Fruit fly (Drosophila melanogaster) whole organism, embryonic: ENCODE results near the gene STUB1.

Source experiments
- Asciz ChIP-seq: fragments of 200-800 bp; sonication (Bioruptor generic); optimal IDR thresholded peaks from 2 replicates; lab custom pipeline; 2017; ENCODE audit warnings: missing biosample characterization, mild to moderate bottlenecking, missing genetic modification characterization, missing genetic modification reagents
- Bgb ChIP-seq: fragments of 200-800 bp; sonication (Bioruptor generic); IDR thresholded peaks from 2 replicates; pipeline ENCODE4 v1.3.6; 2022; ENCODE audit warnings: missing biosample characterization, missing genetic modification characterization; ENCODE audit not compliant: partially characterized antibody
- CG11504 ChIP-seq: fragments of 200-800 bp; sonication (Bioruptor generic); optimal IDR thresholded peaks from 3 replicates; lab custom pipeline; 2019; ENCODE audit warnings: missing biosample characterization, mild to moderate bottlenecking, missing genetic modification characterization, moderate library complexity
- CG13123 ChIP-seq: fragments of 200-800 bp; sonication (Bioruptor generic); optimal IDR thresholded peaks from 2 replicates; lab custom pipeline; 2016; ENCODE audit warnings: missing biosample characterization, missing genetic modification characterization
- CG13296 ChIP-seq: fragments of 200-800 bp; sonication (Bioruptor generic); optimal IDR thresholded peaks from 3 replicates; lab custom pipeline; 2018; ENCODE audit warnings: missing biosample characterization, mild to moderate bottlenecking, missing genetic modification characterization
- CG15514 ChIP-seq: fragments of 200-800 bp; sonication (Bioruptor generic); optimal IDR thresholded peaks from 3 replicates; lab custom pipeline; 2017; ENCODE audit warnings: missing biosample characterization, missing genetic modification characterization, mild to moderate bottlenecking, moderate library complexity, missing genetic modification reagents
- CG2116 ChIP-seq: fragments of 200-800 bp; sonication (Bioruptor generic); optimal IDR thresholded peaks from 3 replicates; lab custom pipeline; 2018; ENCODE audit warnings: missing biosample characterization, mild to moderate bottlenecking, missing genetic modification characterization
- CG32532 ChIP-seq: fragments of 200-800 bp; sonication (Bioruptor generic); IDR thresholded peaks from 2 replicates; pipeline ENCODE4 v1.3.6; 2022; ENCODE audit warnings: missing biosample characterization, missing genetic modification characterization
- CG34224 ChIP-seq: fragments of 200-800 bp; sonication (Bioruptor generic); IDR thresholded peaks from 3 replicates; pipeline ENCODE4 v1.3.6; 2022; ENCODE audit warnings: missing biosample characterization, missing genetic modification characterization; ENCODE audit not compliant: partially characterized antibody
- CG3995 ChIP-seq: fragments of 200-800 bp; sonication (Bioruptor generic); optimal IDR thresholded peaks from 3 replicates; lab custom pipeline; 2016; ENCODE audit warnings: missing biosample characterization, missing genetic modification characterization
- CG42726 ChIP-seq: fragments of 200-800 bp; sonication (Bioruptor generic); IDR thresholded peaks from 2 replicates; pipeline ENCODE4 v1.3.6; 2022; ENCODE audit warnings: missing biosample characterization, missing genetic modification characterization; ENCODE audit not compliant: partially characterized antibody
- CG4282 ChIP-seq: fragments of 200-800 bp; sonication (Bioruptor generic); optimal IDR thresholded peaks from 2 replicates; lab custom pipeline; 2016; ENCODE audit warnings: missing biosample characterization, missing genetic modification characterization
- CG4617 ChIP-seq: fragments of 200-800 bp; sonication (Bioruptor generic); optimal IDR thresholded peaks from 3 replicates; lab custom pipeline; 2016; ENCODE audit warnings: missing biosample characterization, missing genetic modification characterization, borderline replicate concordance
- CG7963 ChIP-seq: fragments of 200-800 bp; sonication (Bioruptor generic); IDR thresholded peaks from 3 replicates; pipeline ENCODE4 v1.3.6; 2022; ENCODE audit warnings: missing biosample characterization, missing genetic modification characterization; ENCODE audit not compliant: partially characterized antibody
- CG8765 ChIP-seq: fragments of 200-800 bp; sonication (Bioruptor generic); IDR thresholded peaks from 2 replicates; pipeline ENCODE4 v1.3.6; 2022; ENCODE audit warnings: missing biosample characterization, missing genetic modification characterization
- CG8924 ChIP-seq: fragments of 200-800 bp; optimal IDR thresholded peaks from 3 replicates; lab custom pipeline; 2019; ENCODE audit warnings: missing biosample characterization, mild to moderate bottlenecking, missing genetic modification characterization, moderate library complexity
- CG9817 ChIP-seq: fragments of 200-800 bp; sonication (Bioruptor generic); optimal IDR thresholded peaks from 2 replicates; lab custom pipeline; 2018; ENCODE audit warnings: missing biosample characterization, mild to moderate bottlenecking, missing genetic modification characterization, moderate library complexity
- Dll ChIP-seq: fragments of 200-800 bp; sonication (Bioruptor generic); IDR thresholded peaks from 4 replicates; pipeline ENCODE4 v1.3.6; 2022; ENCODE audit warnings: missing biosample characterization, missing genetic modification characterization; ENCODE audit not compliant: partially characterized antibody
- Dref ChIP-seq: fragments of 200-800 bp; sonication (Bioruptor generic); IDR thresholded peaks from 2 replicates; pipeline ENCODE4 v1.3.6; 2022; ENCODE audit warnings: missing biosample characterization, missing genetic modification characterization
- Ets65A ChIP-seq: fragments of 200-800 bp; sonication (Bioruptor generic); peaks from one replicate; lab custom pipeline; 2016; ENCODE audit warnings: missing biosample characterization, missing genetic modification characterization
- GATAe ChIP-seq: fragments of 200-800 bp; sonication (Bioruptor generic); conservative IDR thresholded peaks from 2 replicates; pipeline ENCODE4 v1.3.6; 2022; ENCODE audit warnings: missing biosample characterization, missing genetic modification characterization
- HLH4C ChIP-seq: fragments of 200-800 bp; sonication (Bioruptor generic); IDR thresholded peaks from 3 replicates; pipeline ENCODE4 v1.3.6; 2022; ENCODE audit warnings: missing biosample characterization, missing genetic modification characterization; ENCODE audit not compliant: partially characterized antibody
- HLH54F ChIP-seq: fragments of 200-800 bp; sonication (Bioruptor generic); optimal IDR thresholded peaks from 3 replicates; lab custom pipeline; 2016; ENCODE audit warnings: missing biosample characterization, missing genetic modification characterization
- MTF-1 ChIP-seq: fragments of 200-800 bp; sonication (Bioruptor generic); optimal IDR thresholded peaks from 2 replicates; lab custom pipeline; 2018; ENCODE audit warnings: missing biosample characterization, mild to moderate bottlenecking, missing genetic modification characterization, borderline replicate concordance
- Optix ChIP-seq: fragments of 200-800 bp; sonication (Bioruptor generic); IDR thresholded peaks from 3 replicates; pipeline ENCODE4 v1.3.6; 2022; ENCODE audit warnings: missing biosample characterization, missing genetic modification characterization
- Sin3A ChIP-seq: fragments of >200 bp; optimal IDR thresholded peaks from 2 replicates; lab custom pipeline; 2018
- Sry-δ ChIP-seq: fragments of 200-800 bp; sonication (Bioruptor generic); optimal IDR thresholded peaks from 2 replicates; lab custom pipeline; 2016; ENCODE audit warnings: missing biosample characterization, missing genetic modification characterization
- Ssrp ChIP-seq: fragments of 200-800 bp; sonication (Bioruptor generic); optimal IDR thresholded peaks from 2 replicates; lab custom pipeline; 2018; ENCODE audit warnings: missing biosample characterization, mild to moderate bottlenecking, missing genetic modification characterization, moderate library complexity
- Trl ChIP-seq, 3 experiments: fragments of >200 bp in 2 of 3; fragments of 200-800 bp in 1 of 3; sonication (Bioruptor generic) in 1 of 3; optimal IDR thresholded peaks; 2 replicates in 1 of 3; 3 replicates in 2 of 3; lab custom pipeline; 2016 to 2017; ENCODE audit warnings: missing biosample characterization in 1 of 3, missing genetic modification characterization in 1 of 3
- bbx ChIP-seq: fragments of 200-800 bp; sonication (Bioruptor generic); IDR thresholded peaks from 2 replicates; pipeline ENCODE4 v1.3.6; 2022; ENCODE audit warnings: missing biosample characterization, missing genetic modification characterization; ENCODE audit not compliant: partially characterized antibody
- bcd ChIP-seq: fragments of 200-800 bp; sonication (Bioruptor generic); optimal IDR thresholded peaks from 2 replicates; lab custom pipeline; 2017; ENCODE audit warnings: missing biosample characterization, mild to moderate bottlenecking, missing genetic modification characterization
- chinmo ChIP-seq: fragments of 200-800 bp; sonication (Bioruptor generic); IDR thresholded peaks from 4 replicates; pipeline ENCODE4 v1.3.6; 2022; ENCODE audit warnings: missing biosample characterization, missing genetic modification characterization; ENCODE audit not compliant: partially characterized antibody
- chn ChIP-seq: fragments of 200-800 bp; sonication (Bioruptor generic); optimal IDR thresholded peaks from 2 replicates; lab custom pipeline; 2016; ENCODE audit warnings: missing biosample characterization, missing genetic modification characterization
- ci ChIP-seq: fragments of 200-800 bp; sonication (Bioruptor generic); IDR thresholded peaks from 3 replicates; pipeline ENCODE4 v1.3.6; 2022; ENCODE audit warnings: missing biosample characterization, missing genetic modification characterization
- corto ChIP-seq: fragments of 200-800 bp; sonication (Bioruptor generic); optimal IDR thresholded peaks from 2 replicates; lab custom pipeline; 2016; ENCODE audit warnings: missing biosample characterization, mild to moderate bottlenecking, missing genetic modification characterization, moderate library complexity
- grn ChIP-seq: fragments of 200-800 bp; sonication (Bioruptor generic); optimal IDR thresholded peaks from 3 replicates; lab custom pipeline; 2017; ENCODE audit warnings: missing biosample characterization, missing genetic modification characterization
- gsb-n ChIP-seq: fragments of 200-800 bp; sonication (Bioruptor generic); optimal IDR thresholded peaks from 3 replicates; lab custom pipeline; 2018; ENCODE audit warnings: missing biosample characterization, mild to moderate bottlenecking, missing genetic modification characterization
- klu ChIP-seq: fragments of 200-800 bp; sonication (Bioruptor generic); IDR thresholded peaks from 2 replicates; pipeline ENCODE4 v1.3.6; 2022; ENCODE audit warnings: missing biosample characterization, missing genetic modification characterization
- maf-S ChIP-seq: fragments of 200-800 bp; sonication (Bioruptor generic); optimal IDR thresholded peaks from 2 replicates; lab custom pipeline; 2016; ENCODE audit warnings: missing biosample characterization, missing genetic modification characterization
- nerfin-2 ChIP-seq: fragments of 200-800 bp; sonication (Bioruptor generic); IDR thresholded peaks from 2 replicates; pipeline ENCODE4 v1.3.6; 2022; ENCODE audit warnings: missing biosample characterization, missing genetic modification characterization; ENCODE audit not compliant: partially characterized antibody
- pzg ChIP-seq: fragments of 200-800 bp; sonication (Bioruptor generic); optimal IDR thresholded peaks from 3 replicates; lab custom pipeline; 2018; ENCODE audit warnings: missing biosample characterization, mild to moderate bottlenecking, missing genetic modification characterization, moderate library complexity
- row ChIP-seq: fragments of 200-800 bp; sonication (Bioruptor generic); IDR thresholded peaks from 3 replicates; pipeline ENCODE4 v1.3.6; 2022; ENCODE audit warnings: missing biosample characterization, missing genetic modification characterization
- tna ChIP-seq: fragments of 200-800 bp; sonication (Bioruptor generic); IDR thresholded peaks from 2 replicates; pipeline ENCODE4 v1.3.6; 2022; ENCODE audit warnings: missing biosample characterization, missing genetic modification characterization; ENCODE audit not compliant: partially characterized antibody
- vnd ChIP-seq: fragments of 200-800 bp; sonication (Bioruptor generic); IDR thresholded peaks from 3 replicates; pipeline ENCODE4 v1.3.6; 2022; ENCODE audit warnings: missing biosample characterization, missing genetic modification characterization; ENCODE audit not compliant: partially characterized antibody
- zen2 ChIP-seq: fragments of 200-800 bp; sonication (Bioruptor generic); IDR thresholded peaks from 3 replicates; pipeline ENCODE4 v1.3.6; 2022; ENCODE audit warnings: missing biosample characterization, missing genetic modification characterization; ENCODE audit not compliant: partially characterized antibody
- zf30C ChIP-seq: fragments of 200-800 bp; sonication (Bioruptor generic); optimal IDR thresholded peaks from 3 replicates; lab custom pipeline; 2018; ENCODE audit warnings: missing biosample characterization, mild to moderate bottlenecking, missing genetic modification characterization
- zfh1 ChIP-seq: fragments of 200-800 bp; sonication (Bioruptor generic); IDR thresholded peaks from 3 replicates; pipeline ENCODE4 v1.3.6; 2022; ENCODE audit warnings: missing biosample characterization, missing genetic modification characterization
- zfh2 ChIP-seq: fragments of 200-800 bp; sonication (Bioruptor generic); optimal IDR thresholded peaks from 2 replicates; lab custom pipeline; 2016; ENCODE audit warnings: missing biosample characterization, missing genetic modification characterization

STUB1 gene

dm6 chr2L:10405008-10405654 is 32.2 kb upstream of the STUB1 start, which contains the start of the genes CG17768, LSm-4 and Ir31a (continued):
- TF ChIP-seq CG15514 (GFP tag; lab: Kevin White, UChicago) (no peak), CG7963 (GFP tag; lab: Robert Waterston, UW) (peak; percentile 39; the same call in 1 of the 3 replicates), grn (GFP tag; lab: Kevin White, UChicago) (no peak), Ets65A (GFP tag; lab: Kevin White, UChicago) (no peak), CG3995 (GFP tag; lab: Kevin White, UChicago) (peak; percentile 15), zf30C (no peak), gsb-n (tag; lab: Kevin White, UChicago) (no peak), zen2 (GFP tag; lab: Robert Waterston, UW) (peak; percentile 46; the same call in 1 of the 3 replicates), row (peak; percentile 54), CG9817 (tag; lab: Kevin White, UChicago) (no peak), CG13123 (GFP tag; lab: Kevin White, UChicago) (no peak), Sry-δ (GFP tag; lab: Kevin White, UChicago) (peak; percentile 72), bbx (GFP tag; lab: Robert Waterston, UW) (peak; percentile 82), CG2116 (GFP tag; lab: Kevin White, UChicago) (peak; percentile 26), vnd (GFP tag; lab: Robert Waterston, UW) (peak; percentile 59; the same call in 2 of the 3 replicates), klu (no peak), Optix (GFP tag; lab: Robert Waterston, UW) (no peak), CG4282 (GFP tag; lab: Kevin White, UChicago) (no peak), pzg (GFP tag; lab: Kevin White, UChicago) (peak; percentile 20), Dref (GFP tag; lab: Robert Waterston, UW) (peak; percentile 66), CG34224 (GFP tag; lab: Robert Waterston, UW) (peak; percentile 85), MTF-1 (GFP tag; lab: Kevin White, UChicago) (no peak), Sin3A (lab: Kevin White, UChicago) (no peak), tna (GFP tag; lab: Robert Waterston, UW) (peak; percentile 45; the same call in 1 of the 2 replicates), maf-S (no peak), CG13296 (GFP tag; lab: Kevin White, UChicago) (no peak), CG4617 (GFP tag; lab: Kevin White, UChicago) (peak; percentile 40), HLH4C (GFP tag; lab: Robert Waterston, UW) (peak; percentile 70), corto (GFP tag; lab: Kevin White, UChicago) (no peak), nerfin-2 (peak; percentile 49; the same call in 1 of the 2 replicates), Trl (optimal IDR thresholded peaks at IDR 0.05; lab: Kevin White, UChicago) (no peak), Trl (GFP tag; optimal IDR thresholded peaks at IDR 0.05; lab: Kevin White, UChicago) (no peak), zfh2 (GFP tag; lab: Kevin White, UChicago) (no peak), HLH54F (GFP tag; lab: Kevin White, UChicago) (no peak), CG8924 (tag; lab: Kevin White, UChicago) (peak; percentile 25), bcd (no peak), Ssrp (no peak), Dll (GFP tag; lab: Robert Waterston, UW) (peak; percentile 85), CG32532 (GFP tag; lab: Robert Waterston, UW) (no peak), ci (GFP tag; lab: Robert Waterston, UW) (no peak), chn (GFP tag; lab: Kevin White, UChicago) (no peak), GATAe (GFP tag; lab: Robert Waterston, UW) (no peak), CG8765 (no peak), Bgb (GFP tag; lab: Robert Waterston, UW) (peak; percentile 80), chinmo (GFP tag; lab: Robert Waterston, UW) (no peak), CG11504 (tag; lab: Kevin White, UChicago) (no peak), CG42726 (GFP tag; lab: Robert Waterston, UW) (no peak; the same call in 1 of the 2 replicates), Asciz (no peak), zfh1 (GFP tag; lab: Robert Waterston, UW) (no peak)
